Worm (Caenorhabditis elegans): ENCODE measurements around the gene brap-2.

DNA sequence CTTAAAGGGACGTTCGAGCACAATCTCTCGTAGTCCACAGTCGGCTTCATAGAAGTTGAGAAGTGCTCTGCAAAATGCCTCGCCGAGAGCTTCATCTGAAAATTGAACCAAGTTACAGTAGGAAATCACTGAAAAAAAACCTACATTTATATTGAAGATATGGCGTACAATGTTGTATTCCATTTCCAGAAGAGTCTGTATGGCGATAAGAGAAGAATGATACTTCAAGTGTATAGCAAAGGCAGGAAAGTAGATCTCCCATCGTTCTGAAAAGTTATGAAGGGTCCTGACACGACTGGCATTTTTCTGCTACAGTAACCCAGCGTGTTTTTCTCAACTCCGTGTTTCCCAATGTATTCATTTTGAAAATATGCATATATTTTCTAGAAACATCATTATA lies 8.7 kb downstream of the brap-2 start:
- TF ChIP-seq lin-13 (GFP tag; optimal IDR thresholded peaks at IDR 0.05) (no peak), ztf-4 (tag; optimal IDR thresholded peaks at IDR 0.05) (no peak), unc-62 (GFP tag; optimal IDR thresholded peaks at IDR 0.05) (no peak), elt-1 (tag; optimal IDR thresholded peaks at IDR 0.05) (no peak), unc-39 (tag; optimal IDR thresholded peaks at IDR 0.05) (no peak), snpc-4 (tag; optimal IDR thresholded peaks at IDR 0.05) (no peak), nhr-21 (tag; optimal IDR thresholded peaks at IDR 0.05) (no peak), elt-3 (tag; optimal IDR thresholded peaks at IDR 0.05) (no peak)

All from whole organism, L2 larva.